Fruit fly (Drosophila melanogaster): Measurements from ENCODE around the gene CG33494.

Gene CG33494

dm6 chr3R:25490778-25491664, 3.9 kb downstream of the CG33494 start, which contains the start of the genes Gnpat and CG5112 (continued):
- TF ChIP-seq CG13775 (GFP tag; optimal IDR thresholded peaks at IDR 0.05) (peak; percentile 47), Blimp-1 (GFP tag; optimal IDR thresholded peaks at IDR 0.05) (peak; percentile 37), Jarid2 (GFP tag; optimal IDR thresholded peaks at IDR 0.05) (no peak), pzg (GFP tag; optimal IDR thresholded peaks at IDR 0.05) (peak; percentile 72), fu2 (GFP tag; optimal IDR thresholded peaks at IDR 0.05) (no peak), fd3F (GFP tag; optimal IDR thresholded peaks at IDR 0.05) (peak; percentile 1), Dip3 (GFP tag; optimal IDR thresholded peaks at IDR 0.05) (no peak), Tbp (GFP tag; optimal IDR thresholded peaks at IDR 0.05) (no peak), CG4328 (GFP tag; optimal IDR thresholded peaks at IDR 0.05) (peak; percentile 68), Kr (GFP tag; optimal IDR thresholded peaks at IDR 0.05) (no peak), Dad (GFP tag; optimal IDR thresholded peaks at IDR 0.05) (peak; percentile 67), CG11456 (GFP tag; IDR thresholded peaks at IDR 0.05) (peak; percentile 86), Ssrp (tag; optimal IDR thresholded peaks at IDR 0.05) (peak; percentile 45), CG32532 (GFP tag; IDR thresholded peaks at IDR 0.05) (peak; percentile 83), Oaz (GFP tag; IDR thresholded peaks at IDR 0.05) (peak; percentile 48; the same call in 1 of the 2 replicates), al (GFP tag; IDR thresholded peaks at IDR 0.05) (peak; percentile 41; the same call in 1 of the 2 replicates), Optix (GFP tag; IDR thresholded peaks at IDR 0.05) (peak; percentile 62), p53 (GFP tag; optimal IDR thresholded peaks at IDR 0.05) (no peak), Oli (tag; optimal IDR thresholded peaks at IDR 0.05) (no peak), CG43689 (GFP tag; IDR thresholded peaks at IDR 0.05) (peak; percentile 42; the same call in 1 of the 2 replicates), CG11695 (GFP tag; IDR thresholded peaks at IDR 0.05) (peak; percentile 19; the same call in 1 of the 3 replicates), Lim3 (GFP tag; IDR thresholded peaks at IDR 0.05) (no peak), eyg (GFP tag; optimal IDR thresholded peaks at IDR 0.05) (peak; percentile 42), Xrp1 (GFP tag; IDR thresholded peaks at IDR 0.05) (peak; percentile 61; the same call in 1 of the 2 replicates), CG8944 (GFP tag; optimal IDR thresholded peaks at IDR 0.05) (peak; percentile 56), eve (GFP tag; optimal IDR thresholded peaks at IDR 0.05) (no peak), CG4360 (GFP tag; IDR thresholded peaks at IDR 0.05) (no peak), CG8290 (GFP tag; optimal IDR thresholded peaks at IDR 0.05) (no peak), CG8290 (tag; optimal IDR thresholded peaks at IDR 0.05) (peak in 1 of 2 experiments; percentile 92), wor (GFP tag; IDR thresholded peaks at IDR 0.05) (no peak; the same call in 1 of the 2 replicates), cg (GFP tag; optimal IDR thresholded peaks at IDR 0.05) (no peak), CG3995 (GFP tag; optimal IDR thresholded peaks at IDR 0.05) (peak; percentile 67), kni (GFP tag; optimal IDR thresholded peaks at IDR 0.05) (no peak), CG17385 (GFP tag; optimal IDR thresholded peaks at IDR 0.05) (peak; percentile 80), Sox100B (GFP tag; optimal IDR thresholded peaks at IDR 0.05) (peak; percentile 34), NFAT (GFP tag; IDR thresholded peaks at IDR 0.05) (peak; percentile 90), pita (GFP tag; optimal IDR thresholded peaks at IDR 0.05) (no peak), Camta (GFP tag; optimal IDR thresholded peaks at IDR 0.05) (no peak), CG2129 (GFP tag; IDR thresholded peaks at IDR 0.05; ENCODE audit: partially characterized antibody) (peak; percentile 22; the same call in 1 of the 2 replicates), CG2116 (GFP tag; optimal IDR thresholded peaks at IDR 0.05) (peak; percentile 60), Taf1 (GFP tag; IDR thresholded peaks at IDR 0.05) (peak; percentile 47; the same call in 1 of the 2 replicates), CG2875 (GFP tag; optimal IDR thresholded peaks at IDR 0.05) (no peak), Bteb2 (GFP tag; optimal IDR thresholded peaks at IDR 0.05) (peak; percentile 42), chn (GFP tag; optimal IDR thresholded peaks at IDR 0.05) (peak; percentile 77), Rx (GFP tag; IDR thresholded peaks at IDR 0.05) (peak; percentile 55), CG7786 (GFP tag; optimal IDR thresholded peaks at IDR 0.05) (peak; percentile 50), Drgx (GFP tag; IDR thresholded peaks at IDR 0.05) (no peak; the same call in 1 of the 2 replicates), crol (GFP tag; IDR thresholded peaks at IDR 0.05) (no peak), Dek (tag; optimal IDR thresholded peaks at IDR 0.05) (peak; percentile 0)
